Worm (Caenorhabditis elegans): Measurements from ENCODE around the gene ttbk-4.

ttbk-4 gene

ce11 chrIV:10112570-10112969 lies 37.6 kb upstream of the ttbk-4 start, which contains the start of gene nsph-3.2:
Gene nsph-3.2 (plus strand): TSS chrIV:10112870.
- TF ChIP-seq hlh-13 (GFP tag; optimal IDR thresholded peaks at IDR 0.05), result no peak

ce11 chrIV:10111441-10111840 lies 36.5 kb upstream of the ttbk-4 start, which contains the start of gene spch-1:
Gene spch-1 (minus strand): TSS chrIV:10111541.
- TF ChIP-seq pat-9 (tag; optimal IDR thresholded peaks at IDR 0.05) (no peak), sox-4 (tag; optimal IDR thresholded peaks at IDR 0.05) (no peak), fkh-6 (tag; optimal IDR thresholded peaks at IDR 0.05) (no peak), ceh-14 (tag; optimal IDR thresholded peaks at IDR 0.05) (no peak)

DNA sequence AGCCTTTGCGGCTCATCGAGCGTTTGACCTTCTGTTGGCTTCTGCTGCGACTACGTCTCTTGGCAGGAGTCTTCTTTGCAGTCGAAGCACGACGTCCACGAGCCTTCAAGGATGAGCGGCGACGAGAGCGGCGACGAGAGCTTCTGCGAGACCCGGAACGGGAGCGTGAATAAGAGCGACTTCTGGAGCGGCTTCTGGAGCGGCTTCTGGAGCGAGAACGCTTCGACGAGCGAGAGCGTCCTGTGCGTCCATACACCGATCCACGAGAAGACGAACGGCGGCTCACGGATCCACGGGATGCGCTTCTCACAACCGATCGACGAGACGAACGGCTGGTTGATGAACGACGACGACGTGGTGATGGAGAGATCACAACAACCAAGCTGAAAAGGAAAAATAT lies 35.9 kb upstream of the ttbk-4 start:
- no peak for TF ChIP-seq pag-3 (tag; optimal IDR thresholded peaks at IDR 0.05; ENCODE audit: borderline replicate concordance)
- no peak for TF ChIP-seq C38D4.7 (GFP tag; optimal IDR thresholded peaks at IDR 0.05)
- TF ChIP-seq F13H6.1 (tag; optimal IDR thresholded peaks at IDR 0.05), result no peak
- no peak for TF ChIP-seq pha-2 (tag; optimal IDR thresholded peaks at IDR 0.05)
- TF ChIP-seq sox-4 (tag; optimal IDR thresholded peaks at IDR 0.05), result no peak
- no peak for TF ChIP-seq elt-2 (tag; optimal IDR thresholded peaks at IDR 0.05)
- no peak for TF ChIP-seq ceh-22 (tag; optimal IDR thresholded peaks at IDR 0.05)

DNA sequence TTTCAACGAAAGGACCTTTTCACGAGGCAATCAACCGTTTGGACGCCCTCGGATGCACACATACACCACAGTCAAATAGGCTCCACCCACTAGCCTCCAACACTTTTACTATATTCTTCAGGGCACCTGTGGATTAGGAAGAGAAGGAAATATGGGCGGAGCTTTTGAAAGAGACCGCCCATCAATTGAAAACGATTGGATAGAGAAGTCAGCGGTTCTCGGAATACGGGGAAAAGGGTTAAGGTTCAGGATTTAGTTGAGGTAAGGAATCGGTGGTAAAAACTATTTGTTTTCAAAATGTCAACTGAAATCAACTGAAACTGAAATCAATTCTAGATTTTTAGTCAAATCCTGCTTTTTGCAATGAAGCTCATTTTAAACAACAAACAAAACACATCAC lies 35.5 kb upstream of the ttbk-4 start, which contains the start of gene egl-38:
egl-38 (minus strand) TSS at position 101 of the 400 bp plus-strand sequence.
- TF ChIP-seq mec-3 (tag; optimal IDR thresholded peaks at IDR 0.05; ENCODE audit: borderline replicate concordance), result no peak
- no peak for TF ChIP-seq rnt-1 (tag; optimal IDR thresholded peaks at IDR 0.05)
- TF ChIP-seq unc-3 (GFP tag; conservative IDR thresholded peaks at IDR 0.05), result no peak
- no peak for TF ChIP-seq unc-3 (tag; optimal IDR thresholded peaks at IDR 0.05)
- no peak for TF ChIP-seq pha-4 (tag; optimal IDR thresholded peaks at IDR 0.05)
- TF ChIP-seq K02D7.2 (tag; optimal IDR thresholded peaks at IDR 0.05), result no peak
- no peak for TF ChIP-seq F13H6.1 (tag; optimal IDR thresholded peaks at IDR 0.05)
- no peak for TF ChIP-seq hlh-15 (tag; optimal IDR thresholded peaks at IDR 0.05)

DNA sequence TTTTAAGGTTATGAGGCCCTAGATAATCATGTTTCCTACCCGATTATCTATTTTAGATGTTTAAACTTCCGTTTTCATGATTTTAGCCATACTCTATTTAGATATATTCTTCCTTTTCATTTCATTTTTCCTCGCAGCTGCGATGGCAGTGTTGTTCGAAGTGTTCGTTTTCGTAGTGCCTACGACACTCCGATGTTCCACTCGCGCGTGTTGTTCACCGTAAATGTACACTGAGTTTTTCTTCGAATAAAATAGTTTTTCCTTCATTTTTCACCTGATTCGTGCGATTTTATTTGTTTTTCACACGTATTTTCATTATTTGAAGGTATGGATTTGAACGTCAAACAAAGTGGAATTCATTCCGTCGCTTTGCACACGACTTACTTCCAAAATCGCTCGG lies 21.9 kb upstream of the ttbk-4 start, which contains the start of gene dis-3:
dis-3 (plus strand) TSS at position 322 of the 400 bp plus-strand sequence.
- no peak for TF ChIP-seq dve-1 (tag; optimal IDR thresholded peaks at IDR 0.05)
- no peak for TF ChIP-seq tbx-7 (tag; optimal IDR thresholded peaks at IDR 0.05)
- TF ChIP-seq sdc-2 (tag; optimal IDR thresholded peaks at IDR 0.05), result no peak
- no peak for TF ChIP-seq ttx-3 (tag; optimal IDR thresholded peaks at IDR 0.05)
- TF ChIP-seq unc-86 (tag; optimal IDR thresholded peaks at IDR 0.05), result no peak
- no peak for TF ChIP-seq dmd-4 (tag; optimal IDR thresholded peaks at IDR 0.05; ENCODE audit: borderline replicate concordance)
- no peak for TF ChIP-seq ceh-14 (tag; optimal IDR thresholded peaks at IDR 0.05)
- TF ChIP-seq nhr-232 (tag; optimal IDR thresholded peaks at IDR 0.05), result no peak
- no peak for TF ChIP-seq pag-3 (tag; optimal IDR thresholded peaks at IDR 0.05; ENCODE audit: borderline replicate concordance)
- TF ChIP-seq elt-2 (tag; optimal IDR thresholded peaks at IDR 0.05), result no peak
- no peak for TF ChIP-seq ceh-19 (GFP tag; optimal IDR thresholded peaks at IDR 0.05)
- TF ChIP-seq che-1 (tag; optimal IDR thresholded peaks at IDR 0.05), result no peak
- TF ChIP-seq ets-4 (tag; optimal IDR thresholded peaks at IDR 0.05), result no peak
- TF ChIP-seq hlh-8 (tag; optimal IDR thresholded peaks at IDR 0.05), result no peak
- no peak for TF ChIP-seq ztf-16 (tag; optimal IDR thresholded peaks at IDR 0.05)
- no peak for TF ChIP-seq pat-9 (tag; optimal IDR thresholded peaks at IDR 0.05)
- no peak for TF ChIP-seq pqm-1 (tag; optimal IDR thresholded peaks at IDR 0.05)
- TF ChIP-seq ahr-1 (tag; optimal IDR thresholded peaks at IDR 0.05), result no peak
- no peak for TF ChIP-seq mec-3 (tag; optimal IDR thresholded peaks at IDR 0.05; ENCODE audit: borderline replicate concordance)
- no peak for TF ChIP-seq ref-2 (tag; optimal IDR thresholded peaks at IDR 0.05)

ce11 chrIV:10095171-10095570 lies 20.2 kb upstream of the ttbk-4 start, which contains the start of the genes C04G2.5 and msp-36:
Gene C04G2.5 (minus strand): TSS chrIV:10095271.
Gene msp-36 (plus strand): TSS chrIV:10095433.
- TF ChIP-seq ceh-6 (GFP tag; optimal IDR thresholded peaks at IDR 0.05) (no peak), tbx-2 (tag; optimal IDR thresholded peaks at IDR 0.05) (no peak), lin-11 (tag; optimal IDR thresholded peaks at IDR 0.05) (no peak), madf-2 (tag; optimal IDR thresholded peaks at IDR 0.05) (no peak), eyg-1 (tag; optimal IDR thresholded peaks at IDR 0.05) (no peak), unc-3 (GFP tag; conservative IDR thresholded peaks at IDR 0.05) (no peak), unc-3 (tag; optimal IDR thresholded peaks at IDR 0.05) (no peak), sdc-2 (tag; optimal IDR thresholded peaks at IDR 0.05) (no peak), pat-9 (tag; optimal IDR thresholded peaks at IDR 0.05) (no peak), ceh-45 (GFP tag; IDR thresholded peaks at IDR 0.05) (no peak), K02D7.2 (tag; optimal IDR thresholded peaks at IDR 0.05) (no peak), pax-1 (tag; optimal IDR thresholded peaks at IDR 0.05) (no peak), dmd-4 (tag; optimal IDR thresholded peaks at IDR 0.05; ENCODE audit: borderline replicate concordance) (no peak), hlh-8 (tag; optimal IDR thresholded peaks at IDR 0.05) (no peak), nfya-1 (tag; optimal IDR thresholded peaks at IDR 0.05) (no peak), zip-5 (tag; optimal IDR thresholded peaks at IDR 0.05) (no peak), unc-42 (tag; optimal IDR thresholded peaks at IDR 0.05) (no peak), nhr-232 (tag; optimal IDR thresholded peaks at IDR 0.05) (no peak), ceh-22 (tag; optimal IDR thresholded peaks at IDR 0.05) (no peak)

Data from whole organism, late embryonic.